Worm (Caenorhabditis elegans): ENCODE measurements around the gene clec-54.

Gene clec-54

DNA sequence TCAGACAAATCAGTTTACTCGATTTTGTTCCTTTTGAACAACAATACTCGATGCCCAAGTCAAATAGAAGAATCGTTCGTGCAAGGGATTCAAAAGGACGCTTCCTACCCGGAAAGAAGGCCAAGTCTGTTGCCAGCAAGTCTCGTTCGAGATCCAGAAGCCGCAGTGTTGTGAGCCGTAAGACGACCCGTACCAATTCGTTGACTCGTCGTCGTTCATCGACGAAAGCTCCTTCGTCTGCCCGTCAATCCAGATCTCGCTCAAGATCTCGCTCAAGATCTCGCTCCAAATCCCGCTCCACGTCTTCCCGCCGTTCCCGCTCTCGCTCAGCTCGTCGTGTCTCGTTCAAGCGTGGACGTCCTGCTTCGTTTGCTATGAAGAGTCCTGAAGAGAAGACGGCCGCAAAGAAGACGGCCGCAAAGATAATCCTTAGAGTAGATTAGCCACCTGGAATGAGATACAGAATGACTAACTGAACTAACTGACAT lies 16.0 kb upstream of the clec-54 start, which contains the start of gene F08H9.2:
F08H9.2 (plus strand) TSS at position 51 of the 488 bp plus-strand sequence.
- TF ChIP-seq T20F7.1 (GFP tag; optimal IDR thresholded peaks at IDR 0.05) (no peak), unc-62 (GFP tag; optimal IDR thresholded peaks at IDR 0.05 in 1 of 2) (peak in 1 of 2 experiments; percentile 56), unc-62 (tag; optimal IDR thresholded peaks at IDR 0.05) (no peak), set-16 (GFP tag; IDR thresholded peaks at IDR 0.05) (peak; percentile 72), T26A8.4 (GFP tag; IDR thresholded peaks at IDR 0.05) (no peak), Y105C5A.15 (GFP tag; IDR thresholded peaks at IDR 0.05) (no peak), egl-27 (tag; optimal IDR thresholded peaks at IDR 0.05) (no peak), egl-43 (GFP tag; IDR thresholded peaks at IDR 0.05) (no peak), unc-39 (tag; optimal IDR thresholded peaks at IDR 0.05) (no peak), ZK337.2 (GFP tag; IDR thresholded peaks at IDR 0.05) (no peak), aly-2 (tag; optimal IDR thresholded peaks at IDR 0.05) (no peak), jun-1 (tag; optimal IDR thresholded peaks at IDR 0.05) (no peak), nhr-237 (tag; optimal IDR thresholded peaks at IDR 0.05) (no peak), ztf-11 (tag; optimal IDR thresholded peaks at IDR 0.05) (no peak)

- TF ChIP-seq daf-19 (GFP tag; conservative IDR thresholded peaks at IDR 0.05) (no peak), lim-7 (GFP tag; IDR thresholded peaks at IDR 0.05) (no peak), mxl-3 (GFP tag; optimal IDR thresholded peaks at IDR 0.05) (no peak), pqm-1 (tag; optimal IDR thresholded peaks at IDR 0.05) (no peak), lin-38 (GFP tag; IDR thresholded peaks at IDR 0.05) (no peak), nhr-10 (tag; optimal IDR thresholded peaks at IDR 0.05) (no peak), hmg-1.1 (GFP tag; IDR thresholded peaks at IDR 0.05) (no peak), aha-1 (tag) (peak; percentile 71), mdt-29 (GFP tag; IDR thresholded peaks at IDR 0.05) (no peak), daf-16 (GFP tag; optimal IDR thresholded peaks at IDR 0.05) (no peak), daf-16 (tag; optimal IDR thresholded peaks at IDR 0.05) (peak; percentile 58)
These were observed 14.1 kb upstream of the clec-54 start for ce11 chrV:14462653-14463052.

DNA sequence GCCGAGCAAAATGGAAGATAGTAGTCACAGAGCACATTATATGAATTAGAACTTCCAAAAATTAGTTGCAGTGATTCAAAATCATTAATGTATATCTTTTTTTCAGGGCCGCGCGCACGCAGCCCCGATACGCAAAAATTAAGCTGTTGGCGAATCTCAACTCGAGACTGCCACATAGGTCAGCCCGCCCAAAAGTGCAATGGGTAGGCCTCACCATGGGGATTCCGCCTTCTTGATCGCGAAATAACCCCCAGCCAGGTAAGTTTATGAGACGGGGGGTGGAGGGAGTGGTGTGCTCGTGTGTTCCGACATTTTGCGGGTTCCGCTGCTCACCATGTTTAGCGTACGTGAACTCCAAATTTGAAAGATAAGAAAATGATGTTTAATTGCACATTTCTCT lies 13.6 kb upstream of the clec-54 start, which contains the start of gene F08H9.3:
F08H9.3 (minus strand) TSS at position 252 of the 400 bp plus-strand sequence.
- TF ChIP-seq egl-43 (GFP tag; IDR thresholded peaks at IDR 0.05) (peak; percentile 76), nhr-102 (tag; optimal IDR thresholded peaks at IDR 0.05) (peak; percentile 70), daf-16 (GFP tag; optimal IDR thresholded peaks at IDR 0.05) (peak in 1 of 2 experiments; percentile 60), daf-16 (tag; optimal IDR thresholded peaks at IDR 0.05) (peak; percentile 50), nhr-48 (tag; optimal IDR thresholded peaks at IDR 0.05) (peak; percentile 46), Y48G9A.11 (GFP tag; IDR thresholded peaks at IDR 0.05) (peak; percentile 67), nhr-42 (GFP tag; IDR thresholded peaks at IDR 0.05) (0 out of 2 replicates have a peak, but pooled peaks have one; percentile 30), php-3 (GFP tag; IDR thresholded peaks at IDR 0.05) (peak; percentile 58; the same call in 1 of the 2 replicates), hlh-11 (tag; optimal IDR thresholded peaks at IDR 0.05) (peak; percentile 24), snpc-4 (tag; optimal IDR thresholded peaks at IDR 0.05) (peak; percentile 69), F10B5.3 (tag; optimal IDR thresholded peaks at IDR 0.05) (peak; percentile 28), saeg-2 (GFP tag; IDR thresholded peaks at IDR 0.05) (0 out of 2 replicates have a peak, but pooled peaks have one; percentile 13), set-16 (GFP tag; IDR thresholded peaks at IDR 0.05) (peak; percentile 54), lin-38 (GFP tag; IDR thresholded peaks at IDR 0.05) (peak; percentile 64), dmd-6 (GFP tag; IDR thresholded peaks at IDR 0.05) (peak; percentile 43), mdt-29 (GFP tag; IDR thresholded peaks at IDR 0.05) (0 out of 2 replicates have a peak, but pooled peaks have one; percentile 36), F49E8.2 (tag; optimal IDR thresholded peaks at IDR 0.05; ENCODE audit: borderline replicate concordance) (peak; percentile 63), dmd-8 (GFP tag; IDR thresholded peaks at IDR 0.05) (0 out of 2 replicates have a peak, but pooled peaks have one; percentile 38), snpc-1.2 (GFP tag; IDR thresholded peaks at IDR 0.05) (peak; percentile 73), dmd-9 (GFP tag; IDR thresholded peaks at IDR 0.05) (0 out of 2 replicates have a peak, but pooled peaks have one; percentile 20), nhr-41 (GFP tag; IDR thresholded peaks at IDR 0.05) (0 out of 2 replicates have a peak, but pooled peaks have one; percentile 37), T26A8.4 (GFP tag; IDR thresholded peaks at IDR 0.05) (peak; percentile 79), mes-2 (tag; optimal IDR thresholded peaks at IDR 0.05; ENCODE audit: poor library complexity, severe bottlenecking) (peak; percentile 24), hmg-1.1 (GFP tag; IDR thresholded peaks at IDR 0.05) (0 out of 2 replicates have a peak, but pooled peaks have one; percentile 30), ceh-44 (GFP tag; IDR thresholded peaks at IDR 0.05) (peak; percentile 87), spr-1 (tag; optimal IDR thresholded peaks at IDR 0.05) (peak; percentile 59), dve-1 (tag; optimal IDR thresholded peaks at IDR 0.05; ENCODE audit: insufficient read depth) (peak; percentile 76), madf-5 (GFP tag; IDR thresholded peaks at IDR 0.05) (0 out of 4 replicates have a peak, but pooled peaks of 1 of the 2 experiments have one; percentile 18)

All from whole organism, L4 larva.